Fruit fly (Drosophila melanogaster): ENCODE measurements around the gene CG8519.
A peak's percentile ranks its signal among the peaks of the same experiment; 100 is the strongest.

CG8519 gene

DNA sequence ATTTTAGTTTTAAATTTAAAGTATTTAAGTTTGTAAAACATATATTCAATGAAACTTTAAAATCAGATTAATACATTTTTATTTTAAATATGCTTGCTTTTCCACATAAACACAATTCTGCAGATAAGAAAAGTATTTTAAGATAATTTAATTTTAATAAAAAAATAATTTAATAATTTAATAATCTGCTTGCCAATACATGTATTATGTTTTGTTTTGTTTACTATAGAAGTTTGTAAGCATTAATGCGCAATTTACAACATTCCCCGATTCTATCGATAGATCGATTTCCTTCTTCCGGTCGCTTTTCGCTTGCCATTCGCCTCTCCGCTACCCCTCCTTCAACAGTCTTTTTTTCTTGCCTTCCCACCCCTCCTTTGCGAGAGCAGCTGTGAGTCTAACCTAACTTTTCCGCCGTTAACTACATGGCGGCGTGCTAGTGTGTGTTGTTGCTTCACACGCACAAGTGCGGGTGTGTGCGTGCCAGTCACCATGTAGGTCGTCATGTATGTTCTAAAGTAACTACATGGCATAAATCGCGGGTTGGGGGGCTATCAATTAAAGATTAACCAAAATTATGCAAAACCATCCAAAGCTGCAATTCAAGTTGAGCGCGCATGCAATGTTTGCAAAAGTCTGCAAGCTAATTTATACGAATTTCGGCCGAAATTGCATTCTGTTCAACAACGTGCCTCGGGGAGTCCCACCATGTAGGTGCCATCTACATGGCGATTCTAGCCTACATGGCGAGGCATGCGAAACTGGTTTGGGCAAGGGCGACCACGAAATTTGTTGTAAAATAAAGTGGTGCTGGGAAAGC, 38.9 kb downstream of the CG8519 start (continued):
- TF ChIP-seq sima (GFP tag; optimal IDR thresholded peaks at IDR 0.05): no peak
- no peak for TF ChIP-seq H15 (GFP tag; IDR thresholded peaks at IDR 0.05)
- peak; percentile 59; the same call in 2 of the 3 replicates for TF ChIP-seq ci (GFP tag; IDR thresholded peaks at IDR 0.05)
- TF ChIP-seq ac (GFP tag; optimal IDR thresholded peaks at IDR 0.05): no peak
- TF ChIP-seq Hr51 (GFP tag; optimal IDR thresholded peaks at IDR 0.05): peak in 1 of 2 experiments; percentile 6
- peak; percentile 51 for TF ChIP-seq Hmr (GFP tag; optimal IDR thresholded peaks at IDR 0.05)
- TF ChIP-seq ind (GFP tag; optimal IDR thresholded peaks at IDR 0.05): peak; percentile 30
- 0 out of 3 replicates have a peak, but pooled peaks have one; percentile 34 for TF ChIP-seq otp (GFP tag; IDR thresholded peaks at IDR 0.05)
- no peak for TF ChIP-seq CG12942 (GFP tag; optimal IDR thresholded peaks at IDR 0.05)
- no peak for TF ChIP-seq Spps (tag; optimal IDR thresholded peaks at IDR 0.05)
- peak; percentile 62 for TF ChIP-seq CG13775 (GFP tag; optimal IDR thresholded peaks at IDR 0.05)
- no peak for TF ChIP-seq CG7271 (tag; optimal IDR thresholded peaks at IDR 0.05)
- TF ChIP-seq CG6689 (GFP tag; IDR thresholded peaks at IDR 0.05): no peak
- peak; percentile 14 for TF ChIP-seq CG15696 (tag; optimal IDR thresholded peaks at IDR 0.05)
- TF ChIP-seq mld (GFP tag; IDR thresholded peaks at IDR 0.05; ENCODE audit: partially characterized antibody): peak; percentile 31; the same call in 1 of the 3 replicates
- TF ChIP-seq CG11456 (GFP tag; IDR thresholded peaks at IDR 0.05): peak; percentile 54; the same call in 1 of the 3 replicates
- TF ChIP-seq gem (tag; optimal IDR thresholded peaks at IDR 0.05): peak; percentile 56
- TF ChIP-seq Opbp (GFP tag; IDR thresholded peaks at IDR 0.05; ENCODE audit: partially characterized antibody): peak; percentile 67; the same call in 2 of the 3 replicates
- no peak for TF ChIP-seq CG2202 (tag; optimal IDR thresholded peaks at IDR 0.05)
- TF ChIP-seq Aef1 (GFP tag; IDR thresholded peaks at IDR 0.05): peak; percentile 81; the same call in 2 of the 3 replicates
- no peak for TF ChIP-seq Ssrp (tag; optimal IDR thresholded peaks at IDR 0.05)
- no peak for TF ChIP-seq CG10462 (GFP tag; optimal IDR thresholded peaks at IDR 0.05)
- TF ChIP-seq Oaz (GFP tag; IDR thresholded peaks at IDR 0.05): no peak
- TF ChIP-seq wek (GFP tag; optimal IDR thresholded peaks at IDR 0.05): peak; percentile 47
- peak; percentile 34 for TF ChIP-seq CG1603 (tag; optimal IDR thresholded peaks at IDR 0.05)
- no peak for TF ChIP-seq CG5953 (GFP tag; IDR thresholded peaks at IDR 0.05)
- peak; percentile 100 for TF ChIP-seq MESR4 (GFP tag; optimal IDR thresholded peaks at IDR 0.05)
- no peak for TF ChIP-seq CG12219 (GFP tag; optimal IDR thresholded peaks at IDR 0.05)
- TF ChIP-seq CG32767 (GFP tag; IDR thresholded peaks at IDR 0.05): no peak
- TF ChIP-seq CG13287 (GFP tag; IDR thresholded peaks at IDR 0.05; ENCODE audit: partially characterized antibody): peak; percentile 37; the same call in 1 of the 2 replicates
- no peak for TF ChIP-seq bsh (GFP tag; optimal IDR thresholded peaks at IDR 0.05)
- TF ChIP-seq aop (GFP tag; IDR thresholded peaks at IDR 0.05): peak; percentile 98
- TF ChIP-seq Usf (GFP tag; optimal IDR thresholded peaks at IDR 0.05): no peak
- no peak for TF ChIP-seq Eip74EF (GFP tag; optimal IDR thresholded peaks at IDR 0.05)
- no peak for TF ChIP-seq peb (GFP tag; IDR thresholded peaks at IDR 0.05)
- TF ChIP-seq CG33557 (GFP tag; optimal IDR thresholded peaks at IDR 0.05): peak; percentile 19
- peak; percentile 67 for TF ChIP-seq Rfx (GFP tag; IDR thresholded peaks at IDR 0.05)
- TF ChIP-seq sna (GFP tag; IDR thresholded peaks at IDR 0.05; ENCODE audit: partially characterized antibody): no peak
- TF ChIP-seq CG14710 (tag; optimal IDR thresholded peaks at IDR 0.05): peak; percentile 39
- TF ChIP-seq CG11085 (GFP tag; IDR thresholded peaks at IDR 0.05): no peak
- TF ChIP-seq CG14014 (GFP tag; IDR thresholded peaks at IDR 0.05): peak; percentile 6; the same call in 1 of the 2 replicates
- TF ChIP-seq CG7372 (GFP tag; IDR thresholded peaks at IDR 0.05): no peak
- no peak for TF ChIP-seq CG18599 (GFP tag; optimal IDR thresholded peaks at IDR 0.05)
- peak; percentile 25 for TF ChIP-seq nmo (GFP tag; optimal IDR thresholded peaks at IDR 0.05)
- no peak for TF ChIP-seq exex (tag; optimal IDR thresholded peaks at IDR 0.05)
- TF ChIP-seq NK7.1 (GFP tag; optimal IDR thresholded peaks at IDR 0.05): no peak
- TF ChIP-seq wdn (GFP tag; IDR thresholded peaks at IDR 0.05): no peak

Data from whole organism, embryonic.